Fruit fly (Drosophila melanogaster) whole organism, embryonic: ENCODE measurements around the gene CkIIalpha-i3.

ENCODE experiments used
- Antp ChIP-seq: fragments of 200-800 bp; sonication (Bioruptor generic); optimal IDR thresholded peaks from 3 replicates; lab custom pipeline; 2016; ENCODE audit warnings: missing biosample characterization, missing genetic modification characterization
- Bgb ChIP-seq: fragments of 200-800 bp; sonication (Bioruptor generic); IDR thresholded peaks from 2 replicates; pipeline ENCODE4 v1.3.6; 2022; ENCODE audit warnings: missing biosample characterization, missing genetic modification characterization; ENCODE audit not compliant: partially characterized antibody
- CG10267 ChIP-seq: fragments of 200-800 bp; sonication (Bioruptor generic); optimal IDR thresholded peaks from 2 replicates; lab custom pipeline; 2018; ENCODE audit warnings: missing biosample characterization, mild to moderate bottlenecking, missing genetic modification characterization, moderate library complexity
- CG11696 ChIP-seq: fragments of 200-800 bp; sonication (Bioruptor generic); IDR thresholded peaks from 2 replicates; pipeline ENCODE4 v1.3.6; 2022; ENCODE audit warnings: missing biosample characterization, missing genetic modification characterization
- CG12219 ChIP-seq: fragments of 200-800 bp; sonication (Bioruptor generic); optimal IDR thresholded peaks from 3 replicates; lab custom pipeline; 2018; ENCODE audit warnings: missing biosample characterization, mild to moderate bottlenecking, missing genetic modification characterization
- CG13296 ChIP-seq: fragments of 200-800 bp; sonication (Bioruptor generic); optimal IDR thresholded peaks from 3 replicates; lab custom pipeline; 2018; ENCODE audit warnings: missing biosample characterization, mild to moderate bottlenecking, missing genetic modification characterization
- CG13624 ChIP-seq: fragments of 200-800 bp; sonication (Bioruptor generic); optimal IDR thresholded peaks from 2 replicates; lab custom pipeline; 2016; ENCODE audit warnings: missing biosample characterization, missing genetic modification characterization
- CG14965 ChIP-seq: fragments of 200-800 bp; sonication (Bioruptor generic); optimal IDR thresholded peaks from 2 replicates; lab custom pipeline; 2016; ENCODE audit warnings: missing biosample characterization, missing genetic modification characterization, borderline replicate concordance
- CG15479 ChIP-seq: fragments of 200-800 bp; sonication (Bioruptor generic); optimal IDR thresholded peaks from 3 replicates; lab custom pipeline; 2019; ENCODE audit warnings: missing biosample characterization, mild to moderate bottlenecking, missing genetic modification characterization, moderate library complexity
- CG17612 ChIP-seq: fragments of 200-800 bp; sonication (Bioruptor generic); IDR thresholded peaks from 2 replicates; pipeline ENCODE4 v1.3.6; 2022; ENCODE audit warnings: missing biosample characterization, missing genetic modification characterization
- CG1792 ChIP-seq: fragments of 200-800 bp; sonication (Bioruptor generic); optimal IDR thresholded peaks from 2 replicates; lab custom pipeline; 2016; ENCODE audit warnings: missing biosample characterization, missing genetic modification characterization
- CG2116 ChIP-seq: fragments of 200-800 bp; sonication (Bioruptor generic); optimal IDR thresholded peaks from 3 replicates; lab custom pipeline; 2018; ENCODE audit warnings: missing biosample characterization, mild to moderate bottlenecking, missing genetic modification characterization
- CG2120 ChIP-seq: fragments of 200-800 bp; sonication (Bioruptor generic); optimal IDR thresholded peaks from 3 replicates; lab custom pipeline; 2016; ENCODE audit warnings: missing biosample characterization, missing genetic modification characterization
- CG2202 ChIP-seq: fragments of 200-800 bp; sonication (Bioruptor generic); optimal IDR thresholded peaks from 2 replicates; lab custom pipeline; 2018; ENCODE audit warnings: missing biosample characterization, mild to moderate bottlenecking, missing genetic modification characterization
- CG31365 ChIP-seq: fragments of 200-800 bp; sonication (Bioruptor generic); optimal IDR thresholded peaks from 2 replicates; lab custom pipeline; 2018; ENCODE audit warnings: missing biosample characterization, mild to moderate bottlenecking, missing genetic modification characterization
- CG32767 ChIP-seq: fragments of 200-800 bp; sonication (Bioruptor generic); IDR thresholded peaks from 2 replicates; pipeline ENCODE4 v1.3.6; 2022; ENCODE audit warnings: missing biosample characterization, missing genetic modification characterization
- CG34224 ChIP-seq: fragments of 200-800 bp; sonication (Bioruptor generic); IDR thresholded peaks from 3 replicates; pipeline ENCODE4 v1.3.6; 2022; ENCODE audit warnings: missing biosample characterization, missing genetic modification characterization; ENCODE audit not compliant: partially characterized antibody
- CG3838 ChIP-seq: fragments of 200-800 bp; sonication (Bioruptor generic); optimal IDR thresholded peaks from 3 replicates; lab custom pipeline; 2016; ENCODE audit warnings: missing biosample characterization, missing genetic modification characterization
- CG4360 ChIP-seq: fragments of 200-800 bp; sonication (Bioruptor generic); IDR thresholded peaks from 2 replicates; pipeline ENCODE4 v1.3.6; 2022; ENCODE audit warnings: missing biosample characterization, missing genetic modification characterization
- Dfd ChIP-seq, 2 experiments: fragments of >200 bp; optimal IDR thresholded peaks; 2 replicates each; lab custom pipeline; 2017; ENCODE audit warnings: missing biosample characterization in 2 of 2, missing genetic modification characterization in 2 of 2
- Dref ChIP-seq: fragments of 200-800 bp; sonication (Bioruptor generic); IDR thresholded peaks from 2 replicates; pipeline ENCODE4 v1.3.6; 2022; ENCODE audit warnings: missing biosample characterization, missing genetic modification characterization
- E2f2 ChIP-seq: fragments of 200-800 bp; sonication (Bioruptor generic); IDR thresholded peaks from 2 replicates; pipeline ENCODE4 v1.3.6; 2022; ENCODE audit warnings: missing biosample characterization, missing genetic modification characterization
- HmgZ ChIP-seq: fragments of 200-800 bp; sonication (Bioruptor generic); optimal IDR thresholded peaks from 2 replicates; lab custom pipeline; 2018; ENCODE audit warnings: missing biosample characterization, mild to moderate bottlenecking, missing genetic modification characterization
- Meics ChIP-seq: fragments of 200-800 bp; sonication (Bioruptor generic); optimal IDR thresholded peaks from 2 replicates; lab custom pipeline; 2017; ENCODE audit warnings: missing biosample characterization, mild to moderate bottlenecking, missing genetic modification characterization
- NC2α ChIP-seq: fragments of 200-800 bp; sonication (Bioruptor generic); optimal IDR thresholded peaks from 2 replicates; lab custom pipeline; 2016; ENCODE audit warnings: missing biosample characterization, missing genetic modification characterization
- Opbp ChIP-seq: fragments of 200-800 bp; sonication (Bioruptor generic); IDR thresholded peaks from 3 replicates; pipeline ENCODE4 v1.3.6; 2022; ENCODE audit warnings: missing biosample characterization, missing genetic modification characterization; ENCODE audit not compliant: partially characterized antibody
- Ravus ChIP-seq: fragments of 200-800 bp; sonication (Bioruptor generic); IDR thresholded peaks from 2 replicates; pipeline ENCODE4 v1.3.6; 2022; ENCODE audit warnings: missing biosample characterization, missing genetic modification characterization
- Stat92E ChIP-seq, 3 experiments: fragments of >200 bp in 2 of 3; fragments of 200-800 bp in 1 of 3; sonication (Bioruptor generic) in 1 of 3; optimal IDR thresholded peaks; 2 replicates each; lab custom pipeline; 2017 to 2019; ENCODE audit warnings: missing biosample characterization in 3 of 3, missing genetic modification characterization in 3 of 3, mild to moderate bottlenecking in 1 of 3, moderate library complexity in 1 of 3
- amos ChIP-seq: fragments of 200-800 bp; sonication (Bioruptor generic); IDR thresholded peaks from 2 replicates; pipeline ENCODE4 v1.3.6; 2022; ENCODE audit warnings: missing biosample characterization, missing genetic modification characterization; ENCODE audit not compliant: partially characterized antibody
- ase ChIP-seq: fragments of 200-800 bp; sonication (Bioruptor generic); IDR thresholded peaks from 3 replicates; pipeline ENCODE4 v1.3.6; 2022; ENCODE audit warnings: missing biosample characterization, missing genetic modification characterization
- dm ChIP-seq: fragments of 200-800 bp; sonication (Bioruptor generic); optimal IDR thresholded peaks from 3 replicates; lab custom pipeline; 2016; ENCODE audit warnings: missing biosample characterization, missing genetic modification characterization
- ewg ChIP-seq: fragments of 200-800 bp; sonication (Bioruptor generic); optimal IDR thresholded peaks from 3 replicates; lab custom pipeline; 2017; ENCODE audit warnings: mild to moderate bottlenecking, missing biosample characterization, missing genetic modification reagents, missing genetic modification characterization
- gce ChIP-seq: fragments of 200-800 bp; sonication (Bioruptor generic); IDR thresholded peaks from 3 replicates; pipeline ENCODE4 v1.3.6; 2022; ENCODE audit warnings: missing biosample characterization, missing genetic modification characterization
- grau ChIP-seq: fragments of 200-800 bp; optimal IDR thresholded peaks from 3 replicates; lab custom pipeline; 2019; ENCODE audit warnings: missing biosample characterization, mild to moderate bottlenecking, missing genetic modification characterization, moderate library complexity
- hb ChIP-seq: fragments of 200-800 bp; sonication (Bioruptor generic); IDR thresholded peaks from 3 replicates; pipeline ENCODE4 v1.3.6; 2022; ENCODE audit warnings: missing biosample characterization, missing genetic modification characterization; ENCODE audit not compliant: partially characterized antibody
- her ChIP-seq: fragments of 200-800 bp; sonication (Bioruptor generic); optimal IDR thresholded peaks from 2 replicates; lab custom pipeline; 2016; ENCODE audit warnings: missing biosample characterization, missing genetic modification characterization
- inv ChIP-seq: fragments of 200-800 bp; sonication (Bioruptor generic); IDR thresholded peaks from 2 replicates; pipeline ENCODE4 v1.3.6; 2022; ENCODE audit warnings: missing biosample characterization, missing genetic modification characterization; ENCODE audit not compliant: partially characterized antibody
- mam ChIP-seq: fragments of 200-800 bp; sonication (Bioruptor generic); optimal IDR thresholded peaks from 3 replicates; lab custom pipeline; 2016; ENCODE audit warnings: missing biosample characterization, missing genetic modification characterization
- nmo ChIP-seq: fragments of 200-800 bp; sonication (Bioruptor generic); optimal IDR thresholded peaks from 2 replicates; lab custom pipeline; 2018; ENCODE audit warnings: missing biosample characterization, mild to moderate bottlenecking, missing genetic modification characterization, moderate library complexity
- odd ChIP-seq: fragments of 200-800 bp; sonication (Bioruptor generic); optimal IDR thresholded peaks from 2 replicates; lab custom pipeline; 2017; ENCODE audit warnings: missing biosample characterization, mild to moderate bottlenecking, missing genetic modification characterization
- otp ChIP-seq: fragments of 200-800 bp; sonication (Bioruptor generic); IDR thresholded peaks from 3 replicates; pipeline ENCODE4, ENCODE4 v1.3.6; 2022; ENCODE audit warnings: missing biosample characterization, missing genetic modification characterization
- rib ChIP-seq: fragments of 200-800 bp; sonication (Bioruptor generic); IDR thresholded peaks from 2 replicates; pipeline ENCODE4 v1.3.6; 2022; ENCODE audit warnings: missing biosample characterization, missing genetic modification characterization
- sc ChIP-seq, 3 experiments: fragments of >200 bp in 2 of 3; fragments of 200-800 bp in 1 of 3; sonication (Bioruptor generic) in 1 of 3; optimal IDR thresholded peaks; 2 replicates in 2 of 3; 3 replicates in 1 of 3; lab custom pipeline; 2017; ENCODE audit warnings: mild to moderate bottlenecking in 1 of 3, missing biosample characterization in 1 of 3, missing genetic modification characterization in 1 of 3, missing genetic modification reagents in 1 of 3
- sens-2 ChIP-seq: fragments of 200-800 bp; sonication (Bioruptor generic); IDR thresholded peaks from 2 replicates; pipeline ENCODE4 v1.3.6; 2022; ENCODE audit warnings: missing biosample characterization, missing genetic modification characterization
- sob ChIP-seq: fragments of 200-800 bp; sonication (Bioruptor generic); IDR thresholded peaks from 2 replicates; pipeline ENCODE4 v1.3.6; 2022; ENCODE audit warnings: missing biosample characterization, missing genetic modification characterization
- tll ChIP-seq, 2 experiments: fragments of 200-800 bp in 1 of 2; fragments of >200 bp in 1 of 2; sonication (Bioruptor generic) in 1 of 2; optimal IDR thresholded peaks; 2 replicates each; lab custom pipeline; 2017 to 2019; ENCODE audit warnings: missing biosample characterization in 2 of 2, missing genetic modification characterization in 2 of 2, mild to moderate bottlenecking in 1 of 2, moderate library complexity in 1 of 2
- trem ChIP-seq: fragments of 200-800 bp; optimal IDR thresholded peaks from 3 replicates; lab custom pipeline; 2019; ENCODE audit warnings: missing biosample characterization, mild to moderate bottlenecking, missing genetic modification characterization, moderate library complexity
- unc-4 ChIP-seq: fragments of 200-800 bp; sonication (Bioruptor generic); IDR thresholded peaks from 2 replicates; pipeline ENCODE4 v1.3.6; 2022; ENCODE audit warnings: missing biosample characterization, missing genetic modification characterization; ENCODE audit not compliant: partially characterized antibody

Gene CkIIalpha-i3

DNA sequence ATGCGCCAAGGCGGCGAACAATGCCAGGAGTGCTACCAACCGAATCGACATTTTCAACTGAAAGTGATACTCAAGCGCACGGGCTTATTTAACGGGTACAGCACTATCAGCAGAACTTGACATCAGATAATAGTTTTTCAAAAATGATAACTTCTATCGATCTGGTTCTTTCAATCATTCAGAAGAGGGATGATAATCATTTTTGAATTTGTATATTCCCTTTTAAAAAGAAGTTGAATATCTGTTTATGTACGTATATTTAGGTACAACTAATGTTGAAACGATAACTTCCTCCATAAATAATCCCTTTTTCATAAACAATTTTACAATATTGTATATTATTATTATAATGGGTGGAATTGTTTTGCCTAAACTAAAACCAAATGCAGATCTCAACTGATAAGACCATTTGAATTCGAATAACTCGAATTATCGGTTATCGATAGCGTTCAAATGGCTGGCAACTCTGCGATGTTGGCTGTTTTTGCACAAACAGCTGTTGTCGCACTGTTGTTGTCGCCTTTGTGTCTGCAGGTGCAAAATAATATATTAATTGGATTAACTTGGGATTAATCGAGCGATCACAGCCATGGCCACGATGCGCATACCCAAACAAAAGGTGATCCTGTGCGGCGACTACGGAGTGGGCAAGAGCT is 20.2 kb downstream of the CkIIalpha-i3 start, which contains the start of the genes CG32483 and RabX6 (continued):
- TF ChIP-seq ewg (GFP tag; lab: Kevin White, UChicago): peak; percentile 8
- peak; percentile 58 for TF ChIP-seq CG15479 (GFP tag; lab: Kevin White, UChicago)
- no peak for TF ChIP-seq CG11696 (GFP tag; lab: Robert Waterston, UW)
- TF ChIP-seq trem (tag; lab: Kevin White, UChicago): peak; percentile 35
- TF ChIP-seq E2f2 (GFP tag; lab: Robert Waterston, UW): peak; percentile 90
- TF ChIP-seq sc (optimal IDR thresholded peaks at IDR 0.05; lab: Kevin White, UChicago): no peak
- no peak for TF ChIP-seq sc (GFP tag; optimal IDR thresholded peaks at IDR 0.05; lab: Kevin White, UChicago)
- peak; percentile 3 for TF ChIP-seq CG10267 (tag; lab: Kevin White, UChicago)
- TF ChIP-seq CG34224 (GFP tag; lab: Robert Waterston, UW): peak; percentile 61; the same call in 1 of the 3 replicates
- TF ChIP-seq CG13296: no peak
- peak; percentile 14; the same call in 1 of the 2 replicates for TF ChIP-seq rib
- no peak for TF ChIP-seq Ravus
- no peak for TF ChIP-seq her (GFP tag; lab: Kevin White, UChicago)
- no peak for TF ChIP-seq inv (GFP tag; lab: Robert Waterston, UW)
- TF ChIP-seq Antp (GFP tag; lab: Kevin White, UChicago): no peak
- TF ChIP-seq CG1792 (GFP tag; lab: Kevin White, UChicago): no peak
- TF ChIP-seq CG12219: no peak
- no peak for TF ChIP-seq CG2202 (tag; lab: Kevin White, UChicago)
- no peak for TF ChIP-seq dm (GFP tag; lab: Kevin White, UChicago)
- TF ChIP-seq amos (GFP tag; lab: Robert Waterston, UW): peak; percentile 36; the same call in 1 of the 2 replicates
- TF ChIP-seq CG3838 (GFP tag; lab: Kevin White, UChicago): peak; percentile 95
- no peak for TF ChIP-seq sob (GFP tag; lab: Robert Waterston, UW)
- TF ChIP-seq unc-4: peak; percentile 40; the same call in 1 of the 2 replicates
- no peak for TF ChIP-seq CG2120 (GFP tag; lab: Kevin White, UChicago)
- no peak for TF ChIP-seq CG32767 (GFP tag; lab: Robert Waterston, UW)
- no peak for TF ChIP-seq NC2α (GFP tag; lab: Kevin White, UChicago)
- TF ChIP-seq CG2116 (GFP tag; lab: Kevin White, UChicago): peak; percentile 73
- no peak for TF ChIP-seq grau (tag; lab: Kevin White, UChicago)
- no peak for TF ChIP-seq CG13624
- TF ChIP-seq ase: no peak
- TF ChIP-seq HmgZ (tag; lab: Kevin White, UChicago): peak; percentile 3
- no peak for TF ChIP-seq tll (GFP tag; optimal IDR thresholded peaks at IDR 0.05; lab: Kevin White, UChicago)
- no peak for TF ChIP-seq otp
- no peak for TF ChIP-seq Meics (GFP tag; lab: Kevin White, UChicago)
- no peak for TF ChIP-seq CG17612 (GFP tag; lab: Robert Waterston, UW)
- TF ChIP-seq hb (GFP tag; lab: Robert Waterston, UW): no peak; the same call in 2 of the 3 replicates
- TF ChIP-seq Bgb (GFP tag; lab: Robert Waterston, UW): 0 out of 2 replicates have a peak, but pooled peaks have one; percentile 22
- no peak for TF ChIP-seq CG31365
- no peak for TF ChIP-seq mam (GFP tag; lab: Kevin White, UChicago)
- TF ChIP-seq Opbp (GFP tag; lab: Robert Waterston, UW): peak; percentile 52; the same call in 1 of the 3 replicates
- no peak for TF ChIP-seq nmo (GFP tag; lab: Kevin White, UChicago)
- no peak for TF ChIP-seq odd
- no peak for TF ChIP-seq CG14965
- no peak for TF ChIP-seq Stat92E (GFP tag; optimal IDR thresholded peaks at IDR 0.05; lab: Kevin White, UChicago)
- TF ChIP-seq CG4360 (GFP tag; lab: Robert Waterston, UW): peak; percentile 63; the same call in 1 of the 2 replicates
- TF ChIP-seq sens-2 (GFP tag; lab: Robert Waterston, UW): no peak
- TF ChIP-seq gce (GFP tag; lab: Robert Waterston, UW): no peak
- peak; percentile 79 for TF ChIP-seq Dref (GFP tag; lab: Robert Waterston, UW)
- no peak for TF ChIP-seq Dfd (GFP tag; optimal IDR thresholded peaks at IDR 0.05; lab: Kevin White, UChicago)
